Worm (Caenorhabditis elegans) whole organism, early embryonic: Measurements from ENCODE around the gene rpl-20.

ENCODE experiments used
- B0310.2 ChIP-seq: sonication (generic microtip); optimal IDR thresholded peaks from 2 replicates; lab custom pipeline; 2016; ENCODE audit warnings: mild to moderate bottlenecking, missing genetic modification characterization, missing compliant biosample characterization
- F13C5.2 ChIP-seq: sonication (generic microtip); optimal IDR thresholded peaks from 2 replicates; lab custom pipeline; 2017; ENCODE audit warnings: mild to moderate bottlenecking, missing genetic modification characterization, inconsistent platforms, missing compliant biosample characterization
- aly-1 ChIP-seq: sonication (generic microtip); optimal IDR thresholded peaks from 2 replicates; lab custom pipeline; 2016; ENCODE audit warnings: missing genetic modification characterization, missing compliant biosample characterization
- ama-1 ChIP-seq: fragments of 150-350 bp; optimal IDR thresholded peaks from 2 replicates; lab custom pipeline; 2014
- ceh-13 ChIP-seq: fragments of 200-800 bp; sonication (Bioruptor generic); optimal IDR thresholded peaks from 2 replicates; lab custom pipeline; 2018; ENCODE audit warnings: mild to moderate bottlenecking, missing genetic modification characterization, missing compliant biosample characterization
- ceh-36 ChIP-seq: sonication (generic microtip); optimal IDR thresholded peaks from 2 replicates; lab custom pipeline; 2016; ENCODE audit warnings: missing genetic modification characterization, inconsistent platforms, missing compliant biosample characterization
- ets-7 ChIP-seq: sonication (generic microtip); optimal IDR thresholded peaks from 2 replicates; lab custom pipeline; 2016; ENCODE audit warnings: missing genotype, missing genetic modification characterization, missing compliant biosample characterization
- flt-1 ChIP-seq: fragments of 200-800 bp; sonication (Bioruptor generic); IDR thresholded peaks from 2 replicates; pipeline ENCODE4 v1.3.6; 2022; ENCODE audit warnings: missing genetic modification characterization, missing compliant biosample characterization
- hmbx-1 ChIP-seq: sonication (generic microtip); optimal IDR thresholded peaks from 2 replicates; lab custom pipeline; 2016; ENCODE audit warnings: mild to moderate bottlenecking, missing genetic modification characterization, missing compliant biosample characterization
- hmg-4 ChIP-seq: fragments of 200-800 bp; sonication (Bioruptor generic); optimal IDR thresholded peaks from 2 replicates; lab custom pipeline; 2018; ENCODE audit warnings: mild to moderate bottlenecking, missing genetic modification characterization, missing compliant biosample characterization
- hnd-1 ChIP-seq: sonication (generic microtip); optimal IDR thresholded peaks from 2 replicates; lab custom pipeline; 2016; ENCODE audit warnings: missing genetic modification characterization, missing compliant biosample characterization
- pes-1 ChIP-seq: fragments of 200-800 bp; sonication (Bioruptor generic); IDR thresholded peaks from 2 replicates; pipeline ENCODE4 v1.3.6; 2022; ENCODE audit warnings: missing genetic modification reagents, missing genetic modification characterization, missing compliant biosample characterization
- scrt-1 ChIP-seq: fragments of 200-800 bp; sonication (Bioruptor generic); IDR thresholded peaks from 2 replicates; pipeline ENCODE4 v1.3.6; 2022; ENCODE audit warnings: missing genetic modification characterization, missing compliant biosample characterization
- sea-1 ChIP-seq: fragments of 200-800 bp; sonication (Bioruptor generic); conservative IDR thresholded peaks from 2 replicates; pipeline ENCODE4 v1.3.6; 2022; ENCODE audit warnings: missing genetic modification characterization, missing compliant biosample characterization
- tbx-11 ChIP-seq: fragments of 200-800 bp; sonication (Bioruptor generic); IDR thresholded peaks from 2 replicates; pipeline ENCODE4 v1.3.6; 2022; ENCODE audit warnings: missing genetic modification characterization, missing compliant biosample characterization
- tbx-37 ChIP-seq: fragments of 200-800 bp; sonication (Bioruptor generic); conservative IDR thresholded peaks from 2 replicates; pipeline ENCODE4 v1.3.6; 2022; ENCODE audit warnings: missing genetic modification reagents, missing genetic modification characterization, missing compliant biosample characterization
- tra-4 ChIP-seq: sonication (generic microtip); optimal IDR thresholded peaks from 2 replicates; lab custom pipeline; 2017; ENCODE audit warnings: missing genetic modification characterization, missing compliant biosample characterization

The rpl-20 gene

ce11 chrIV:4776001-4776400 is 26.4 kb upstream of the rpl-20 start, which contains the start of gene R11E3.19:
Gene R11E3.19 (minus strand): TSS chrIV:4776101.
- TF ChIP-seq flt-1 (no peak), tra-4 (tag; lab: Kevin White, UChicago) (no peak), tbx-37 (GFP tag; lab: Robert Waterston, UW) (no peak), sea-1 (no peak), hmg-4 (GFP tag; lab: Kevin White, UChicago) (no peak), ets-7 (tag; lab: Kevin White, UChicago) (no peak), pes-1 (GFP tag; lab: Robert Waterston, UW) (no peak), F13C5.2 (tag; lab: Kevin White, UChicago) (no peak), scrt-1 (GFP tag; lab: Robert Waterston, UW) (no peak), hmbx-1 (tag; lab: Kevin White, UChicago) (no peak), tbx-11 (GFP tag; lab: Robert Waterston, UW) (no peak), hnd-1 (tag; lab: Kevin White, UChicago) (no peak)

- no peak for TF ChIP-seq tbx-11 (GFP tag; lab: Robert Waterston, UW)
- no peak for TF ChIP-seq hnd-1 (tag; lab: Kevin White, UChicago)
- TF ChIP-seq pes-1 (GFP tag; lab: Robert Waterston, UW) = no peak
Observed at ce11 chrIV:4771792-4772191, 22.2 kb upstream of the rpl-20 start, which contains the start of gene R11E3.2. Gene R11E3.2 (plus strand): TSS chrIV:4772092.

DNA sequence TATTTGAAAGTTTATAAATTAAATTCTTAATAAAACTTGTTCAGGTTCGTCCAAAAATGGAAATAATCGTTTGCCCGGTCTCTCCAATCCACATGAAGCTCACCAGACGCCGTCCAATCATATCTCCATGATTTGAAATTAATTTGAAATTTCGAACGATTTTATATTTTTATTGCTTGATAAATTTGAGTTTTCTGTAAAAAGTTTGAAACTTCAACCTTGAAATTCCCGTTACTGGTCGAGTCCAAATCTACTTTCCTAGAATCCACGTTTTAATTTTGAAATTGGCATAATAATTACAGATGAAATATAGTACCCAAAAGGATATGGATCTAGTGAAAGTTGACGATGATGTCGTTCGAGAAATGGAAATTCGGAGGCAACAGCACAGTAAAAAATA is 14.8 kb upstream of the rpl-20 start, which contains the start of gene npp-26:
TSS of gene npp-26 (plus strand) at position 301 of the 400 bp plus-strand sequence.
- no peak for TF ChIP-seq ets-7 (tag; lab: Kevin White, UChicago)
- TF ChIP-seq flt-1 = no peak
- TF ChIP-seq B0310.2 = no peak

DNA sequence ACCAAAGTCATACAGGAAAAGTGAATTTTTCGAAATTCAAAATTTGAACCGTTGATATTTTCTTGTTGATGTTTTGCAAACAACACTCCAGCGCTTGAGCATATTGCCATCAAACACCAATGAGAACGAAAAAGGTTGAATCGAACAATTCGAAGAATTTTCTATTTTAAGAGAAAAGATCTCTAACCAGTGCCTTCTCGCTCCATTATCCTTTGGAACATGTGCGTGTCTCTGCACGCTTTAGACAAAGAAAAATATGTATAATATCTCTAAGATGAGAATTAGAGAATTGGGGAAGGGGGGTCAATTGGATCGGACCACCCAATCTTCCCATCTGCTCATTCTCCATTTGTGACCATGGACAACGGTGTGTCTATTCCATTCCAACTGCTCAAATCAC is 14.3 kb upstream of the rpl-20 start, which contains the start of gene Y17G9B.2:
TSS of gene Y17G9B.2 (plus strand) at position 301 of the 400 bp plus-strand sequence.
- TF ChIP-seq pes-1 (GFP tag; lab: Robert Waterston, UW) (no peak), F13C5.2 (tag; lab: Kevin White, UChicago) (no peak), scrt-1 (GFP tag; lab: Robert Waterston, UW) (no peak), tbx-11 (GFP tag; lab: Robert Waterston, UW) (no peak), ceh-36 (no peak), ama-1 (no peak), sea-1 (no peak), aly-1 (tag; lab: Kevin White, UChicago) (no peak), tra-4 (tag; lab: Kevin White, UChicago) (no peak), flt-1 (no peak), ets-7 (tag; lab: Kevin White, UChicago) (no peak), hmbx-1 (tag; lab: Kevin White, UChicago) (no peak), tbx-37 (GFP tag; lab: Robert Waterston, UW) (no peak), ceh-13 (GFP tag; lab: Kevin White, UChicago) (no peak), hmg-4 (GFP tag; lab: Kevin White, UChicago) (no peak), hnd-1 (tag; lab: Kevin White, UChicago) (no peak), B0310.2 (no peak)

DNA sequence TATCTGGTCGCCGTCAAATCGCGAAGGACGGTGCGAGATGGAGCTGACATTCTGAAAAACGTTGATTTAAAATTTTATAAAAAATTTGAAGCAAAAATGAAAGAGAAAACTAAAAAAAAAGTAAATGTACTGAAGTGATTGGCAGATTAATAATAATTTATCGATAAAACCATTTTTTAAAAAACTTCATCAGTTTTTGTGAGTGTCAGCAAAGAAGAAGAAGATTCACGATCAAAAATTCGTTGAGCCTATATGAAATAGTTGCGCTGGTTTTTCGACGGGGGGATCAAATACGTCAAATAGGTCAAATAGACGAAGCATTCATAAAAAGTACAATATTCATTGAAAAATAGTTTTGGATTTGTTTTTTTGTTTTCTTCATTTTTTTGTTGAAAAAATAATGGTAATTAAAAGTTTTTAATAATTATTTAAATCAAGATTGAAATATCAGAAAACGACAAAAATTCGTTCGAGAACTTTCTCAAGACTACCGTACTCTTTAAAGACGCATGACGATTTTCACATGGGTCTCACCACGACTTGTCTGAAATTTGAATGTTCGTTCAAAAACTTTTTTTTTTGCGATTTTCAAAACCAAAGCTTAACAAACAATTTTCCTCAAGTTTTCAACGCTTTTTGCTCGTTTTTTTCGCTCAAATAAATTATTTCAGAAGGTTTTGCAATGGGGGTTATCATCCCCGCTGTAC is 11.0 kb upstream of the rpl-20 start, which contains the start of the genes memi-1 and cyp-31A3:
TSS of gene memi-1 (minus strand) at position 51 of the 707 bp plus-strand sequence.
TSS of gene cyp-31A3 (plus strand) at position 672 of the 707 bp plus-strand sequence.
- no peak for TF ChIP-seq tbx-11 (GFP tag; lab: Robert Waterston, UW)
- TF ChIP-seq hmg-4 (GFP tag; lab: Kevin White, UChicago) = no peak
- TF ChIP-seq aly-1 (tag; lab: Kevin White, UChicago) = no peak
- no peak for TF ChIP-seq scrt-1 (GFP tag; lab: Robert Waterston, UW)
- TF ChIP-seq sea-1 = no peak
- no peak for TF ChIP-seq ets-7 (tag; lab: Kevin White, UChicago)
- TF ChIP-seq hnd-1 (tag; lab: Kevin White, UChicago) = no peak
- TF ChIP-seq ceh-13 (GFP tag; lab: Kevin White, UChicago) = no peak
- TF ChIP-seq tbx-37 (GFP tag; lab: Robert Waterston, UW) = no peak

DNA sequence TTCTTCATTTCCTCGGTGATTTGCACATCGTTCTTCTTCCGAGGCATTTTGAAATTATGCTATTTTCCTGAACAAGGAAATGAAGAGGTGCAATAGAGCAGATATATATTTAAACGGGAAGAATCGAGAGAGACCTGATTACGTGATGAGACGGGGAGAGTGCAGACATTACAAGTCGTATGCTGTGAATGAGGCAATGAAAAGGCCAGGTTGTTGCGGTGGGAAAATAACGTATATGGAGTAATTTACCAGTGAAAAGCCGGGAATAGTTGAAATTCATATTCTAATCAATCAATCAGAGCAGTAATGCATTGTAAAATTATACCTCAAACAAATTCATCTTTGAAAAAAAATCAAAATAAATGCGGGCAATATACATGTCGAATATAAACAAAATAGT is 9.1 kb upstream of the rpl-20 start, which contains the start of gene Y17G9B.8:
TSS of gene Y17G9B.8 (minus strand) at position 182 of the 400 bp plus-strand sequence.
- no peak for TF ChIP-seq scrt-1 (GFP tag; lab: Robert Waterston, UW)
- TF ChIP-seq ceh-13 (GFP tag; lab: Kevin White, UChicago) = no peak
- no peak for TF ChIP-seq hnd-1 (tag; lab: Kevin White, UChicago)
- TF ChIP-seq hmbx-1 (tag; lab: Kevin White, UChicago) = no peak
- TF ChIP-seq hmg-4 (GFP tag; lab: Kevin White, UChicago) = no peak
- TF ChIP-seq tbx-37 (GFP tag; lab: Robert Waterston, UW) = no peak
- TF ChIP-seq sea-1 = no peak
- no peak for TF ChIP-seq tbx-11 (GFP tag; lab: Robert Waterston, UW)
- no peak for TF ChIP-seq ets-7 (tag; lab: Kevin White, UChicago)
- no peak for TF ChIP-seq tra-4 (tag; lab: Kevin White, UChicago)
- TF ChIP-seq F13C5.2 (tag; lab: Kevin White, UChicago) = no peak
- no peak for TF ChIP-seq flt-1
- TF ChIP-seq pes-1 (GFP tag; lab: Robert Waterston, UW) = no peak
- TF ChIP-seq ceh-36 = no peak
- TF ChIP-seq B0310.2 = no peak
- TF ChIP-seq ama-1 = no peak
- no peak for TF ChIP-seq aly-1 (tag; lab: Kevin White, UChicago)

ce11 chrIV:4755929-4756655 is 6.5 kb upstream of the rpl-20 start, which contains the start of the genes fbxb-77 and Y17G9B.11:
Gene fbxb-77 (minus strand): TSS chrIV:4756157.
Gene Y17G9B.11 (plus strand): TSS chrIV:4756605.
- TF ChIP-seq tbx-37 (GFP tag; lab: Robert Waterston, UW) (no peak), aly-1 (tag; lab: Kevin White, UChicago) (no peak), ceh-36 (no peak), tbx-11 (GFP tag; lab: Robert Waterston, UW) (no peak), F13C5.2 (tag; lab: Kevin White, UChicago) (no peak), sea-1 (no peak), hmg-4 (GFP tag; lab: Kevin White, UChicago) (no peak), flt-1 (no peak), tra-4 (tag; lab: Kevin White, UChicago) (no peak), pes-1 (GFP tag; lab: Robert Waterston, UW) (no peak), ama-1 (no peak), hmbx-1 (tag; lab: Kevin White, UChicago) (no peak), scrt-1 (GFP tag; lab: Robert Waterston, UW) (no peak), B0310.2 (no peak), ceh-13 (GFP tag; lab: Kevin White, UChicago) (no peak), hnd-1 (tag; lab: Kevin White, UChicago) (no peak), ets-7 (tag; lab: Kevin White, UChicago) (no peak)
